Worm (Caenorhabditis elegans) whole organism, young adult: ENCODE measurements around the gene C18H9.5.

Experiments
- F39B2.1 ChIP-seq: fragments of 200-800 bp; sonication (Bioruptor generic); IDR thresholded peaks from 2 replicates; pipeline ENCODE4 v1.3.6; 2022; ENCODE audit warnings: missing genetic modification reagents, missing genetic modification characterization, missing compliant biosample characterization
- F57A8.1 ChIP-seq: fragments of 200-800 bp; sonication (Bioruptor generic); optimal IDR thresholded peaks from 2 replicates; lab custom pipeline; 2018; ENCODE audit warnings: mild to moderate bottlenecking, missing genetic modification characterization, moderate library complexity, missing compliant biosample characterization
- chd-7 ChIP-seq: sonication (generic microtip); optimal IDR thresholded peaks from 2 replicates; lab custom pipeline; 2016; ENCODE audit warnings: mild to moderate bottlenecking, missing genetic modification characterization, moderate library complexity, missing compliant biosample characterization
- ekl-4 ChIP-seq: fragments of 200-800 bp; sonication (Bioruptor generic); IDR thresholded peaks from 2 replicates; pipeline ENCODE4 v1.3.6; 2022; ENCODE audit warnings: missing genetic modification reagents, missing genetic modification characterization, missing compliant biosample characterization
- let-526 ChIP-seq: fragments of 200-800 bp; sonication (Bioruptor generic); IDR thresholded peaks from 2 replicates; pipeline ENCODE4 v1.3.6; 2022; ENCODE audit warnings: missing genetic modification reagents, missing genetic modification characterization, missing compliant biosample characterization
- lin-26 ChIP-seq: fragments of 200-800 bp; sonication (Bioruptor generic); IDR thresholded peaks from 2 replicates; pipeline ENCODE4 v1.3.6; 2022; ENCODE audit warnings: missing genetic modification reagents, missing genetic modification characterization, missing compliant biosample characterization
- nhr-120 ChIP-seq: fragments of 200-800 bp; sonication (Bioruptor generic); IDR thresholded peaks from 2 replicates; pipeline ENCODE4 v1.3.6; 2022; ENCODE audit warnings: missing genetic modification characterization, missing compliant biosample characterization
- snpc-4 ChIP-seq, 5 experiments: fragments of 150-350 bp in 1 of 5; sonication (generic microtip) in 4 of 5; optimal IDR thresholded peaks; 2 replicates each; lab custom pipeline; 2014 to 2018; ENCODE audit warnings: missing genetic modification characterization in 5 of 5, missing biosample characterization in 3 of 5, antibody characterized with exemption in 2 of 5, mild to moderate bottlenecking in 2 of 5, missing compliant biosample characterization in 2 of 5, missing genotype in 2 of 5, moderate library complexity in 2 of 5, missing genetic modification reagents in 1 of 5
- tbp1 ChIP-seq: fragments of 200-800 bp; sonication (Bioruptor generic); optimal IDR thresholded peaks from 2 replicates; lab custom pipeline; 2018; ENCODE audit warnings: mild to moderate bottlenecking, missing genetic modification characterization, missing compliant biosample characterization

DNA sequence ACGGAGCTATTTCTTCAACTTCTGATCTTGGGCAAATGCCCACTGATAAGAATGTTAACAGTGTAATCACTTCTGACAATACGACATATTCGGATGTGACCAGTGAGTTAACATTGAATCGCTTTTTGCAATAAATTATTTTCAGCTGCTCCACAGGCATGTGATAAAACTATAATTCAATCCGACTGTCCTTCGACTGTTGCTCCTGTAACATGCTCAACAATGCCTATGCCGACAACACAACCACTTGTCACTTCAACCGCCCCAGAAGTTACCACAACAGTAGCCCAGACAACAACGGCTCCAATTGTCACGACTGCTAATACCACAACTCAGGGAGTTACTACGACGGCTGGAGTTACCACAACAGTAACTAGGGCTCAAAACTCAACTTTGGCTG lies 27.8 kb downstream of the C18H9.5 start:
- TF ChIP-seq let-526 (GFP tag; lab: Robert Waterston, UW) (no peak), snpc-4 (GFP tag; optimal IDR thresholded peaks at IDR 0.05; lab: Kevin White, UChicago) (no peak), snpc-4 (tag; optimal IDR thresholded peaks at IDR 0.05; lab: Kevin White, UChicago) (no peak), ekl-4 (GFP tag; lab: Robert Waterston, UW) (no peak), F39B2.1 (GFP tag; lab: Robert Waterston, UW) (no peak), nhr-120 (no peak), F57A8.1 (GFP tag; lab: Kevin White, UChicago) (no peak), lin-26 (no peak), chd-7 (no peak), tbp1 (no peak)
